Worm (Caenorhabditis elegans): Measurements from ENCODE around the gene ZK1098.11.

The ZK1098.11 gene

ce11 chrIII:9580039-9580891, 23.9 kb downstream of the ZK1098.11 start, which contains the start of gene ced-7:
TSS of gene ced-7 (minus strand) at chrIII:9580089.
- peak; percentile 42 for TF ChIP-seq C16A3.4 (tag; optimal IDR thresholded peaks at IDR 0.05)
- no peak for TF ChIP-seq nhr-11 (tag; optimal IDR thresholded peaks at IDR 0.05)
- TF ChIP-seq nhr-28 (tag; optimal IDR thresholded peaks at IDR 0.05) = no peak
- TF ChIP-seq lsy-2 (tag; optimal IDR thresholded peaks at IDR 0.05) = peak; percentile 26 to 52
- no peak for TF ChIP-seq pqm-1 (tag; optimal IDR thresholded peaks at IDR 0.05)
- no peak for TF ChIP-seq elt-2 (tag; optimal IDR thresholded peaks at IDR 0.05)
- TF ChIP-seq lin-35 (GFP tag; optimal IDR thresholded peaks at IDR 0.05) = peak; percentile 15 to 37
- TF ChIP-seq unc-62 (GFP tag; optimal IDR thresholded peaks at IDR 0.05) = no peak
- TF ChIP-seq ceh-82 (tag; optimal IDR thresholded peaks at IDR 0.05) = no peak
- TF ChIP-seq C34B4.2 (tag; optimal IDR thresholded peaks at IDR 0.05) = no peak
- TF ChIP-seq nhr-20 (tag; optimal IDR thresholded peaks at IDR 0.05) = peak; percentile 9
- TF ChIP-seq unc-86 (tag; optimal IDR thresholded peaks at IDR 0.05) = peak; percentile 22
- peak; percentile 57 for TF ChIP-seq blmp-1 (tag; optimal IDR thresholded peaks at IDR 0.05)
- TF ChIP-seq nhr-71 (tag; optimal IDR thresholded peaks at IDR 0.05) = peak; percentile 46
- TF ChIP-seq snpc-4 (tag; optimal IDR thresholded peaks at IDR 0.05) = no peak
- peak; percentile 30 to 39 for TF ChIP-seq efl-1 (optimal IDR thresholded peaks at IDR 0.05)
- peak; percentile 49 to 92 for TF ChIP-seq efl-1 (GFP tag; optimal IDR thresholded peaks at IDR 0.05 in 1 of 2)
- no peak for TF ChIP-seq unc-130 (tag; optimal IDR thresholded peaks at IDR 0.05)
- no peak for TF ChIP-seq nhr-12 (tag; optimal IDR thresholded peaks at IDR 0.05)
- TF ChIP-seq dpl-1 (GFP tag; optimal IDR thresholded peaks at IDR 0.05) = peak in 2 of 3 experiments; percentile 4 to 52
- no peak for TF ChIP-seq vab-15 (tag; optimal IDR thresholded peaks at IDR 0.05)
- peak; percentile 11 for TF ChIP-seq nhr-47 (tag; optimal IDR thresholded peaks at IDR 0.05)
- TF ChIP-seq skn-1 (tag; optimal IDR thresholded peaks at IDR 0.05) = no peak
- peak; percentile 8 for TF ChIP-seq F16B12.6 (tag; optimal IDR thresholded peaks at IDR 0.05)
- no peak for TF ChIP-seq elt-3 (tag; optimal IDR thresholded peaks at IDR 0.05)
- TF ChIP-seq fkh-8 (tag; optimal IDR thresholded peaks at IDR 0.05) = peak; percentile 75
- TF ChIP-seq ceh-63 (GFP tag; optimal IDR thresholded peaks at IDR 0.05) = no peak
- no peak for TF ChIP-seq tlp-1 (tag; optimal IDR thresholded peaks at IDR 0.05)
- TF ChIP-seq lin-14 (GFP tag; optimal IDR thresholded peaks at IDR 0.05) = peak; percentile 74
- TF ChIP-seq fkh-4 (tag; optimal IDR thresholded peaks at IDR 0.05; ENCODE audit: borderline replicate concordance) = no peak
- TF ChIP-seq nhr-85 (tag) = peak; percentile 14
- TF ChIP-seq lin-39 (tag; optimal IDR thresholded peaks at IDR 0.05) = no peak

- no peak for TF ChIP-seq fkh-8 (tag; optimal IDR thresholded peaks at IDR 0.05)
- TF ChIP-seq unc-98 (GFP tag; IDR thresholded peaks at IDR 0.05) = no peak
- TF ChIP-seq elt-2 (tag; optimal IDR thresholded peaks at IDR 0.05) = peak; percentile 6
- TF ChIP-seq isw-1 (GFP tag; IDR thresholded peaks at IDR 0.05) = no peak
These were observed 25.8 kb downstream of the ZK1098.11 start, which contains the start of gene C48B4.3 for ce11 chrIII:9582240-9582639. TSS of gene C48B4.3 (minus strand) at chrIII:9582388.

ce11 chrIII:9583224-9583623, 26.8 kb downstream of the ZK1098.11 start:
- TF ChIP-seq unc-130 (tag; optimal IDR thresholded peaks at IDR 0.05) = no peak
- no peak for TF ChIP-seq efl-1 (optimal IDR thresholded peaks at IDR 0.05)
- no peak for TF ChIP-seq efl-1 (GFP tag; optimal IDR thresholded peaks at IDR 0.05 in 1 of 2)
- no peak for TF ChIP-seq egl-13 (tag; optimal IDR thresholded peaks at IDR 0.05)
- no peak for TF ChIP-seq ceh-90 (tag; optimal IDR thresholded peaks at IDR 0.05)
- TF ChIP-seq fos-1 (tag; optimal IDR thresholded peaks at IDR 0.05) = no peak

DNA sequence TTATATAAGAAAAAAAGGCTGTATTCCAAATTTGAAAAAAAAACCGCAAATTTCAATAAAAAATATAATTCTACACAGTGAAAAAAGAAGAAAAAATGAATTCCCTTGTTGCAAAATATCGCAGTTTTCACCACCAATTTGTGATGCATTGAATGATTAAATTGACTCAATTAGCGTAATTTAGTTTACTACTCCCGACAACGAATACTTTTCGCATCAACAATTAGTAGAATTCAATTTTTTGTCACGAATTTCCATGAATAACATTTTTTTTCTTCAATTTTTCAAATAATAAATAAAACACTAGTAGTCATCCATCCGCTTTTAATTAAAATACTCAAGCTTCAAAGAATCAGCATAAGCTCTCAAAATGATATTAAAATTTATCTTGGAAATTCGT, 28.9 kb downstream of the ZK1098.11 start:
- no peak for TF ChIP-seq blmp-1 (tag; optimal IDR thresholded peaks at IDR 0.05)
- TF ChIP-seq mef-2 (tag; optimal IDR thresholded peaks at IDR 0.05) = no peak
- no peak for TF ChIP-seq nhr-11 (tag; optimal IDR thresholded peaks at IDR 0.05)
- TF ChIP-seq zag-1 (tag; optimal IDR thresholded peaks at IDR 0.05) = peak; percentile 6
- no peak for TF ChIP-seq elt-3 (tag; optimal IDR thresholded peaks at IDR 0.05)
- TF ChIP-seq fkh-8 (tag; optimal IDR thresholded peaks at IDR 0.05) = peak; percentile 38
- no peak for TF ChIP-seq efl-1 (optimal IDR thresholded peaks at IDR 0.05)
- TF ChIP-seq efl-1 (GFP tag; optimal IDR thresholded peaks at IDR 0.05 in 1 of 2) = no peak
- TF ChIP-seq ceh-8 (GFP tag; optimal IDR thresholded peaks at IDR 0.05) = peak; percentile 94
- peak; percentile 52 for TF ChIP-seq nhr-71 (tag; optimal IDR thresholded peaks at IDR 0.05)
- TF ChIP-seq mab-9 (GFP tag; IDR thresholded peaks at IDR 0.05) = no peak
- no peak for TF ChIP-seq swsn-7 (tag; optimal IDR thresholded peaks at IDR 0.05)
- TF ChIP-seq ceh-63 (GFP tag; optimal IDR thresholded peaks at IDR 0.05) = no peak
- no peak for TF ChIP-seq C04F5.9 (tag; optimal IDR thresholded peaks at IDR 0.05)
- TF ChIP-seq unc-130 (tag; optimal IDR thresholded peaks at IDR 0.05) = no peak
- peak; percentile 72 for TF ChIP-seq lin-14 (GFP tag; optimal IDR thresholded peaks at IDR 0.05)
- TF ChIP-seq lin-35 (GFP tag; optimal IDR thresholded peaks at IDR 0.05) = no peak
- peak; percentile 36 for TF ChIP-seq nhr-47 (tag; optimal IDR thresholded peaks at IDR 0.05)
- peak; percentile 5 to 29 for TF ChIP-seq lsy-2 (tag; optimal IDR thresholded peaks at IDR 0.05)
- TF ChIP-seq ceh-88 (GFP tag; IDR thresholded peaks at IDR 0.05) = no peak
- no peak for TF ChIP-seq ceh-82 (tag; optimal IDR thresholded peaks at IDR 0.05)

Data from whole organism, L1 larva.